Worm (Caenorhabditis elegans) whole organism, L3 larva: ENCODE results near the gene F13H8.5.
A peak's percentile ranks its signal among the peaks of the same experiment; 100 is the strongest.

ENCODE experiments used
- R02D3.7 ChIP-seq: fragments of 150-350 bp; optimal IDR thresholded peaks from 2 replicates; lab custom pipeline; 2014; ENCODE audit warnings: missing biosample characterization, missing genetic modification characterization
- ZK546.5 ChIP-seq: sonication (generic microtip); optimal IDR thresholded peaks from 2 replicates; lab custom pipeline; 2017; ENCODE audit warnings: missing biosample characterization, missing genetic modification characterization
- ama-1 ChIP-seq: fragments of 150-350 bp; optimal IDR thresholded peaks from 2 replicates; lab custom pipeline; 2018
- ceh-16 ChIP-seq: sonication (generic microtip); optimal IDR thresholded peaks from 2 replicates; lab custom pipeline; 2017; ENCODE audit warnings: missing biosample characterization, missing genetic modification characterization
- ceh-28 ChIP-seq: fragments of 150-350 bp; optimal IDR thresholded peaks from 2 replicates; lab custom pipeline; 2014; ENCODE audit warnings: missing biosample characterization, missing genetic modification reagents, missing genetic modification characterization
- ceh-9 ChIP-seq: sonication (generic microtip); optimal IDR thresholded peaks from 2 replicates; lab custom pipeline; 2018; ENCODE audit warnings: missing biosample characterization, missing genetic modification characterization
- daf-12 ChIP-seq: fragments of 150-350 bp; optimal IDR thresholded peaks from 2 replicates; lab custom pipeline; 2014; ENCODE audit warnings: missing biosample characterization, missing genetic modification reagents, missing genetic modification characterization
- egl-5 ChIP-seq: fragments of 150-350 bp; optimal IDR thresholded peaks from 2 replicates; lab custom pipeline; 2017; ENCODE audit warnings: missing biosample characterization, missing genetic modification reagents, missing genetic modification characterization, inconsistent platforms
- elt-1 ChIP-seq: fragments of 150-350 bp; optimal IDR thresholded peaks from 2 replicates; lab custom pipeline; 2014; ENCODE audit warnings: missing biosample characterization, missing genetic modification characterization
- elt-2 ChIP-seq: sonication (generic microtip); optimal IDR thresholded peaks from 2 replicates; lab custom pipeline; 2016; ENCODE audit warnings: missing genetic modification reagents, mild to moderate bottlenecking, missing genetic modification characterization, missing compliant biosample characterization
- eor-1 ChIP-seq, 2 experiments: fragments of 150-350 bp; optimal IDR thresholded peaks; 2 replicates each; lab custom pipeline; 2014 to 2018; ENCODE audit warnings: missing biosample characterization in 2 of 2, missing genetic modification characterization in 2 of 2
- fkh-10 ChIP-seq: sonication (generic microtip); optimal IDR thresholded peaks from 2 replicates; lab custom pipeline; 2017; ENCODE audit warnings: missing biosample characterization, missing genetic modification reagents, missing genetic modification characterization
- fkh-2 ChIP-seq: fragments of 150-350 bp; optimal IDR thresholded peaks from 2 replicates; lab custom pipeline; 2014; ENCODE audit warnings: missing biosample characterization, missing genetic modification reagents, missing genetic modification characterization
- fos-1 ChIP-seq: fragments of 150-350 bp; optimal IDR thresholded peaks from 2 replicates; lab custom pipeline; 2014; ENCODE audit warnings: missing biosample characterization, missing genetic modification characterization
- hmg-11 ChIP-seq: sonication (generic microtip); optimal IDR thresholded peaks from 2 replicates; lab custom pipeline; 2016; ENCODE audit warnings: missing genetic modification characterization, missing compliant biosample characterization
- lsy-12 ChIP-seq: sonication (generic microtip); optimal IDR thresholded peaks from 2 replicates; lab custom pipeline; 2016; ENCODE audit warnings: mild to moderate bottlenecking, missing genetic modification characterization, missing compliant biosample characterization
- mdl-1 ChIP-seq: fragments of 150-350 bp; optimal IDR thresholded peaks from 2 replicates; lab custom pipeline; 2014; ENCODE audit warnings: missing biosample characterization, missing genetic modification characterization
- mml-1 ChIP-seq: fragments of 150-350 bp; sonication (generic microtip); optimal IDR thresholded peaks from 3 replicates; lab custom pipeline; 2014; ENCODE audit warnings: missing biosample characterization, missing genetic modification characterization
- nfya-1 ChIP-seq: sonication (generic microtip); optimal IDR thresholded peaks from 2 replicates; lab custom pipeline; 2017; ENCODE audit warnings: missing genetic modification characterization, mild to moderate bottlenecking, missing compliant biosample characterization, antibody characterized with exemption, moderate library complexity; ENCODE audit not compliant: insufficient read depth
- nhr-11 ChIP-seq: fragments of 150-350 bp; optimal IDR thresholded peaks from 2 replicates; lab custom pipeline; 2014; ENCODE audit warnings: missing biosample characterization, missing genetic modification characterization
- nhr-12 ChIP-seq: fragments of 150-350 bp; optimal IDR thresholded peaks from 2 replicates; lab custom pipeline; 2014; ENCODE audit warnings: missing biosample characterization, missing genetic modification characterization
- nhr-23 ChIP-seq: fragments of 150-350 bp; optimal IDR thresholded peaks from 2 replicates; lab custom pipeline; 2014; ENCODE audit warnings: missing biosample characterization, missing genetic modification reagents, missing genetic modification characterization
- nhr-28 ChIP-seq: fragments of 150-350 bp; optimal IDR thresholded peaks from 2 replicates; lab custom pipeline; 2014; ENCODE audit warnings: missing biosample characterization, missing genetic modification characterization
- nhr-67 ChIP-seq: fragments of 150-350 bp; optimal IDR thresholded peaks from 2 replicates; lab custom pipeline; 2014; ENCODE audit warnings: missing biosample characterization, missing genetic modification characterization
- nhr-76 ChIP-seq: fragments of 150-350 bp; sonication (generic microtip); optimal IDR thresholded peaks from 5 replicates; lab custom pipeline; 2014; ENCODE audit warnings: missing biosample characterization, missing genetic modification characterization
- nhr-77 ChIP-seq: fragments of 150-350 bp; optimal IDR thresholded peaks from 2 replicates; lab custom pipeline; 2014; ENCODE audit warnings: missing biosample characterization, missing genetic modification characterization
- sea-2 ChIP-seq: fragments of 150-350 bp; sonication (generic microtip); optimal IDR thresholded peaks from 4 replicates; lab custom pipeline; 2014; ENCODE audit warnings: missing biosample characterization, missing genetic modification reagents, missing genetic modification characterization
- skn-1 ChIP-seq: fragments of 150-350 bp; optimal IDR thresholded peaks from 2 replicates; lab custom pipeline; 2014; ENCODE audit warnings: missing biosample characterization, missing genetic modification characterization
- snpc-4 ChIP-seq: fragments of 150-350 bp; optimal IDR thresholded peaks from 2 replicates; lab custom pipeline; 2014; ENCODE audit warnings: missing biosample characterization, missing genetic modification characterization
- unc-39 ChIP-seq: sonication (generic microtip); optimal IDR thresholded peaks from 4 replicates; lab custom pipeline; 2017; ENCODE audit warnings: missing biosample characterization, missing genetic modification characterization
- unc-62 ChIP-seq: fragments of 150-350 bp; sonication (generic microtip); optimal IDR thresholded peaks from 4 replicates; lab custom pipeline; 2014; ENCODE audit warnings: missing biosample characterization, missing genetic modification reagents, missing genetic modification characterization
- zag-1 ChIP-seq: fragments of 150-350 bp; optimal IDR thresholded peaks from 2 replicates; lab custom pipeline; 2014; ENCODE audit warnings: missing biosample characterization, missing genetic modification characterization
- ztf-11 ChIP-seq: fragments of 150-350 bp; optimal IDR thresholded peaks from 2 replicates; lab custom pipeline; 2014; ENCODE audit warnings: missing biosample characterization, missing genetic modification characterization
- ztf-4 ChIP-seq: fragments of 150-350 bp; optimal IDR thresholded peaks from 2 replicates; lab custom pipeline; 2014; ENCODE audit warnings: missing biosample characterization, missing genetic modification characterization

F13H8.5 gene

DNA sequence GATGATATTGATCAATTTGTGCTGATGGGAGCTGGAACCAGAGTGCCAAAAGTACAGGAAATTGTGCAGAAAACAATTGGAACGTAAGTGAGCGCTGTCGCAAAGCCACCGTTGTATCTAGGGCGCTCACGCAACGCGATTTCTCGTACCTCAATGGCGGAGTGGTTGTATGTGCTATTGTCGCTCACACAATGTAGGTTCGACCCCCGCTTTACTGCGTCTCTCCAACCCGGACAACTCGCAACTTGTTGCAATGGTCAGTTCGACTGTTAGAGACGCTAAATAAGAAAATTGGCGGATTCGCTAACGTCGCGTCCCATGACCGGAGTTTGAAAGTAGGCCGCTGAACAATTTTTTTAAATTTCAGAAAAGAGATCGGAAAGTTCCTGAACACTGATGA is 7.4 kb downstream of the F13H8.5 start (continued):
- no peak for TF ChIP-seq unc-39 (tag; lab: Kevin White, UChicago)
- TF ChIP-seq R02D3.7 (tag; lab: Kevin White, UChicago), result no peak
- no peak for TF ChIP-seq ZK546.5
- no peak for TF ChIP-seq unc-62 (GFP tag; lab: Kevin White, UChicago)
- no peak for TF ChIP-seq eor-1 (tag; optimal IDR thresholded peaks at IDR 0.05; lab: Kevin White, UChicago)
- no peak for TF ChIP-seq nhr-28 (tag; lab: Kevin White, UChicago)
- TF ChIP-seq ceh-9 (tag; lab: Kevin White, UChicago), result no peak
- TF ChIP-seq nhr-76 (tag; lab: Kevin White, UChicago), result no peak
- TF ChIP-seq hmg-11 (tag; lab: Kevin White, UChicago), result peak; percentile 22
- TF ChIP-seq ztf-4 (tag; lab: Kevin White, UChicago), result no peak
- TF ChIP-seq snpc-4, result no peak
- no peak for TF ChIP-seq zag-1
- TF ChIP-seq ceh-28 (tag; lab: Kevin White, UChicago), result no peak

DNA sequence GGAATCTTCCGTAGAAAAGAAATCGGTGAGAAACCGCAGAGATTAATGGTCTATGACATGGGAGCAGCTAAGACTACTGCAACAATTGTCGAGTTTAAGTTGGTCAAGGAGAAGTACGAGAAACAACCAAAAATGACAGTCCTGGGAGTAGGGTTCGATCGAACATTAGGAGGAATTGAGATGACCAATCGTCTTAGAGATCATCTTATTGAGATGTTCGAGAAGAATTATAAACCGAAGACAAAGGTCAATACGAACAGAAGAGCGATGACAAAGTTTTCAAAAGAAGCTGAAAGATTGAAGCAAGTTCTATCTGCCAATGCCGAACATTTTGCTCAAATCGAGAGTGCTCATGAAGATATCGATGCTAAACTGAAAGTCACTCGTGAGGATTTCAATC is 7.9 kb downstream of the F13H8.5 start:
- TF ChIP-seq lsy-12 (tag; lab: Kevin White, UChicago) (no peak), ama-1 (lab: Kevin White, UChicago) (no peak), ceh-16 (tag; lab: Kevin White, UChicago) (no peak), nhr-76 (tag; lab: Kevin White, UChicago) (no peak), skn-1 (tag; lab: Kevin White, UChicago) (no peak), zag-1 (no peak)
- TF ChIP-seq, all 47 proteins: peak for 0

DNA sequence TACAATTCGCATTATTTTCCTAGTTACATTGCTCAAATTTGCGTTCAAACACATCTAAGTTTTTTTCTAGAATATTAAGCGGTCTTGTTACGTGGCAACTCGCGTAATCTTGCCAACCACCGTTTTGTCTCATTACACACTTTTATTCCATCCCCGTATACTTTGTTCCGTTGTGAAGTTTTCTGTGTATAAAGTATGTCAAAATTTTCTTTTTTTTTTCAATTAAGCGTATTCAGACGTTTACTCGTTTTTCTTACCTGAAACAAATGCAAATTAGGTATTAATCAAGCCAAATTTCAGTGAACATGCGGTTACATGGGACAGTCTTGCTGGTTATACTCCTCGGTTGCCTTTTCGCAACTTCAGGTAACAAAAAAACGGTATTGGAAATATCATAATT is 8.9 kb downstream of the F13H8.5 start, which contains the start of gene T24H7.2:
TSS of gene T24H7.2 (plus strand) at position 301 of the 400 bp plus-strand sequence.
- TF ChIP-seq sea-2 (no peak), R02D3.7 (tag; lab: Kevin White, UChicago) (no peak), nhr-77 (tag; lab: Kevin White, UChicago) (no peak), daf-12 (tag; lab: Kevin White, UChicago) (no peak), fkh-10 (no peak), fkh-2 (tag; lab: Kevin White, UChicago) (no peak), elt-2 (tag; lab: Kevin White, UChicago) (no peak), nhr-67 (no peak), skn-1 (tag; lab: Kevin White, UChicago) (no peak), nhr-23 (tag; lab: Kevin White, UChicago) (no peak), elt-1 (tag; lab: Kevin White, UChicago) (no peak), nhr-12 (tag; lab: Kevin White, UChicago) (no peak), nhr-11 (no peak), nfya-1 (tag; lab: Kevin White, UChicago) (no peak)
- TF ChIP-seq, all 47 proteins: peak for 0

DNA sequence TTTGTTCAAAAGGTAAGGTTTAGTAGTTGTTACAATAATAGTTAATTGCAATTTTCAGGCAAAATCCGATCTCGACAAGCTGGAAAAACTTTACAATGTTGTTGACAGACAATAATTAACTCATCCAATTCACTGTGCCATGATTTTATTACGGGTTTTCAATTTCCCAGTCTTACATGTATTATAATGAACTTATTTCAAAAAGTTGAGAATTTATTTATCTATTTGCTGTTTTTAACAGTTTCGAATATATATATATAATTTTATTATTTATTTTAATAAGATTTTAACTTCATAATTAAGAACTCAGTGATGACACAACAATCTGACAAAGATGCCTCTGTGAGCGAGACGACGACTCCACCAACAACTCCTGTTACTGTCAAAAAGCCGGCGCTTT is 9.9 kb downstream of the F13H8.5 start, which contains the start of gene lelo-1:
TSS of gene lelo-1 (plus strand) at position 301 of the 400 bp plus-strand sequence.
- TF ChIP-seq egl-5 (no peak), ztf-11 (no peak)

DNA sequence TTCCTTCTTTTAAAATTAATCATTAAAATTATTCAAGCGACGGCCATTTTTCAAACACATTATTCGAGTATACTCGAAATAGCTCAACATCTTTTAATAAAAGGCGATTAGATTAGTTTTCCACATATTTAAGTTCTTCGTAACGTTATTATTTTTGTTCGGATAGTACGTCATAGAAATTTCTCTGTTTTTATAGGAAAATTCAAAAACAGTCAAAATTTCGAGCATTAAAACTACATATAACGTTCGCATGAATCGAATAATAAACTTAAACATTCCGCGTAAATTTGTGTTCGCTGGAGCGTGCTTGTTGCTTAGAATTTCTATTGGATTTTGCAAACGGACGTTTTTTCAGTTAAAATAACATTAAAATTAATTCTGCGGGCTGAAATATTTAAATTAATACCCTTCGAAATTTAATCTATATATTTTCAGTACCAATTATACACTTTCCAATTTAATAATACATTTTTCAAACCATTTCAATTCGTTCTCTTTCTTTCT is 10.7 kb downstream of the F13H8.5 start, which contains the start of gene blos-4:
TSS of gene blos-4 (plus strand) at position 51 of the 504 bp plus-strand sequence.
- TF ChIP-seq nhr-23 (tag; lab: Kevin White, UChicago), result no peak
- no peak for TF ChIP-seq skn-1 (tag; lab: Kevin White, UChicago)
- TF ChIP-seq mml-1 (tag; lab: Kevin White, UChicago), result no peak
- no peak for TF ChIP-seq ZK546.5
- no peak for TF ChIP-seq nhr-76 (tag; lab: Kevin White, UChicago)
- TF ChIP-seq fos-1 (tag; lab: Kevin White, UChicago), result no peak
- TF ChIP-seq fkh-2 (tag; lab: Kevin White, UChicago), result no peak
- no peak for TF ChIP-seq ztf-4 (tag; lab: Kevin White, UChicago)
- no peak for TF ChIP-seq mdl-1 (tag; lab: Kevin White, UChicago)
